Worm (Caenorhabditis elegans): ENCODE results near the gene spds-1.

The spds-1 gene

DNA sequence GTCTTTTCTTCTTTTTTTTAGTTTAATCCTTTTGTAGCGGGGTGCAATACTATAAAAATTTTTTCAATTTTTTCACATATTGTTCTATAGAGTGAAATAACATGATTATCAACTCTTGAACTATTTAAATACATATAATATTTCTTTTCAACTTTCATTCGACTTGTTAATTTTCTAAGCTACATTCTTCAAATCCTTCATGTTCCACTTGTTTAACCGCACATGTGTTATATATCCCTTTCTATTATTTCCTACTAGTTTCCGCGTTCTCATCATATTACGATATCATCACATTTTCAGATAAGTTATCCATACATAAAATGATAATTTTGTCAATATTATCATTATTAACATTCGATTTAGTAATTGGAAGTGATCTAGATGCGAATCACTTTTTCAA, 49.2 kb downstream of the spds-1 start, which contains the start of gene Y46G5A.29:
Gene Y46G5A.29 (plus strand): TSS at position 301 of the 400 bp plus-strand sequence.
- TF ChIP-seq mls-2 (tag; optimal IDR thresholded peaks at IDR 0.05) (no peak), lin-13 (tag; optimal IDR thresholded peaks at IDR 0.05) (no peak), nhr-2 (tag; optimal IDR thresholded peaks at IDR 0.05) (no peak), zip-8 (tag; optimal IDR thresholded peaks at IDR 0.05) (no peak), sem-2 (GFP tag; optimal IDR thresholded peaks at IDR 0.05) (no peak), ztf-11 (tag; optimal IDR thresholded peaks at IDR 0.05) (no peak), unc-120 (tag; optimal IDR thresholded peaks at IDR 0.05; ENCODE audit: poor library complexity, severe bottlenecking) (no peak), ceh-83 (GFP tag; optimal IDR thresholded peaks at IDR 0.05) (no peak), unc-62 (GFP tag; optimal IDR thresholded peaks at IDR 0.05) (no peak)

Data from whole organism, mixed stage, embryonic.